Fruit fly (Drosophila melanogaster): ENCODE measurements around the gene Sec16.

The Sec16 gene

dm6 chrX:12577722-12578121, 18.1 kb upstream of the Sec16 start (continued):
- TF ChIP-seq CG1647 (GFP tag; optimal IDR thresholded peaks at IDR 0.05): no peak
- TF ChIP-seq CG4730 (GFP tag; IDR thresholded peaks at IDR 0.05): no peak
- TF ChIP-seq sug (tag; optimal IDR thresholded peaks at IDR 0.05): peak; percentile 81
- TF ChIP-seq mld (GFP tag; IDR thresholded peaks at IDR 0.05; ENCODE audit: partially characterized antibody): no peak
- no peak for TF ChIP-seq Antp (GFP tag; optimal IDR thresholded peaks at IDR 0.05)
- peak; percentile 51 for TF ChIP-seq twi (tag; optimal IDR thresholded peaks at IDR 0.05)
- TF ChIP-seq fd3F (GFP tag; optimal IDR thresholded peaks at IDR 0.05): no peak
- peak; percentile 34 for TF ChIP-seq exex (tag; optimal IDR thresholded peaks at IDR 0.05)
- no peak for TF ChIP-seq CG6683 (GFP tag; optimal IDR thresholded peaks at IDR 0.05)
- peak; percentile 57 for TF ChIP-seq grn (GFP tag; optimal IDR thresholded peaks at IDR 0.05)
- TF ChIP-seq unc-4 (GFP tag; IDR thresholded peaks at IDR 0.05; ENCODE audit: partially characterized antibody): no peak
- TF ChIP-seq CG31441 (GFP tag; IDR thresholded peaks at IDR 0.05): no peak
- TF ChIP-seq klu (GFP tag; IDR thresholded peaks at IDR 0.05): no peak
- no peak for TF ChIP-seq tio (GFP tag; optimal IDR thresholded peaks at IDR 0.05)
- TF ChIP-seq CG34422 (GFP tag; IDR thresholded peaks at IDR 0.05): no peak
- TF ChIP-seq CG10654 (GFP tag; optimal IDR thresholded peaks at IDR 0.05): no peak
- no peak for TF ChIP-seq kay (GFP tag; optimal IDR thresholded peaks at IDR 0.05)

dm6 chrX:12578328-12578700, 17.5 kb upstream of the Sec16 start:
- TF ChIP-seq CG3726 (GFP tag; IDR thresholded peaks at IDR 0.05) (no peak), Hey (tag; optimal IDR thresholded peaks at IDR 0.05) (peak; percentile 8), oc (tag; optimal IDR thresholded peaks at IDR 0.05) (no peak), CG3995 (GFP tag; optimal IDR thresholded peaks at IDR 0.05) (no peak), CG12391 (tag; optimal IDR thresholded peaks at IDR 0.05) (no peak), CG43689 (GFP tag; IDR thresholded peaks at IDR 0.05) (no peak), Pdp1 (GFP tag; optimal IDR thresholded peaks at IDR 0.05) (peak in 1 of 2 experiments; percentile 37), CG2199 (GFP tag; IDR thresholded peaks at IDR 0.05) (0 out of 3 replicates have a peak, but pooled peaks have one; percentile 39), exex (tag; optimal IDR thresholded peaks at IDR 0.05) (peak; percentile 83), HmgZ (tag; optimal IDR thresholded peaks at IDR 0.05) (peak; percentile 22), Fer3 (tag; optimal IDR thresholded peaks at IDR 0.05) (no peak), sug (tag; optimal IDR thresholded peaks at IDR 0.05) (peak; percentile 70), CG11093 (GFP tag; IDR thresholded peaks at IDR 0.05) (no peak), mirr (GFP tag; optimal IDR thresholded peaks at IDR 0.05) (peak; percentile 88), fu2 (GFP tag; optimal IDR thresholded peaks at IDR 0.05) (no peak), trem (tag; optimal IDR thresholded peaks at IDR 0.05) (no peak), grn (GFP tag; optimal IDR thresholded peaks at IDR 0.05) (peak; percentile 85), CG13287 (GFP tag; IDR thresholded peaks at IDR 0.05; ENCODE audit: partially characterized antibody) (no peak), GATAe (GFP tag; conservative IDR thresholded peaks at IDR 0.05) (peak; percentile 77)

- TF ChIP-seq CG8478 (optimal IDR thresholded peaks at IDR 0.05) (peak; percentile 83), CG14860 (GFP tag; IDR thresholded peaks at IDR 0.05; ENCODE audit: partially characterized antibody) (no peak), scrt (GFP tag; optimal IDR thresholded peaks at IDR 0.05) (peak; percentile 29), CG43689 (GFP tag; IDR thresholded peaks at IDR 0.05) (peak; percentile 27; the same call in 1 of the 2 replicates), esg (GFP tag; conservative IDR thresholded peaks at IDR 0.05) (peak; percentile 33; the same call in 1 of the 2 replicates), tin (GFP tag; optimal IDR thresholded peaks at IDR 0.05) (peak; percentile 21), Pdp1 (GFP tag; optimal IDR thresholded peaks at IDR 0.05) (peak; percentile 16 to 45), exex (tag; optimal IDR thresholded peaks at IDR 0.05) (no peak), maf-S (GFP tag; optimal IDR thresholded peaks at IDR 0.05) (no peak), gcm2 (GFP tag; optimal IDR thresholded peaks at IDR 0.05) (no peak), CG7963 (GFP tag; IDR thresholded peaks at IDR 0.05; ENCODE audit: partially characterized antibody) (peak; percentile 34; the same call in 1 of the 3 replicates), CG6689 (GFP tag; IDR thresholded peaks at IDR 0.05) (peak; percentile 52; the same call in 1 of the 2 replicates), Hmr (GFP tag; optimal IDR thresholded peaks at IDR 0.05) (peak; percentile 59), Hr51 (GFP tag; optimal IDR thresholded peaks at IDR 0.05) (peak in 1 of 2 experiments; percentile 80), YL-1 (GFP tag; optimal IDR thresholded peaks at IDR 0.05) (no peak), CG42726 (GFP tag; IDR thresholded peaks at IDR 0.05; ENCODE audit: partially characterized antibody) (no peak), CG31388 (GFP tag; optimal IDR thresholded peaks at IDR 0.05) (no peak), CG11696 (GFP tag; IDR thresholded peaks at IDR 0.05) (peak; percentile 91)
Measured at dm6 chrX:12578701-12579372, 17.0 kb upstream of the Sec16 start.
